Worm (Caenorhabditis elegans) whole organism, L4/young adult: ENCODE data around the gene F41F3.8.

Source experiments
- dao-5 ChIP-seq: sonication (generic microtip); optimal IDR thresholded peaks from 2 replicates; lab custom pipeline; 2016; ENCODE audit warnings: missing genotype, missing genetic modification characterization, moderate library complexity, missing compliant biosample characterization
- him-1 ChIP-seq: sonication (generic microtip); optimal IDR thresholded peaks from 2 replicates; lab custom pipeline; 2016; ENCODE audit warnings: missing genotype, missing genetic modification reagents, missing genetic modification characterization, missing compliant biosample characterization

DNA sequence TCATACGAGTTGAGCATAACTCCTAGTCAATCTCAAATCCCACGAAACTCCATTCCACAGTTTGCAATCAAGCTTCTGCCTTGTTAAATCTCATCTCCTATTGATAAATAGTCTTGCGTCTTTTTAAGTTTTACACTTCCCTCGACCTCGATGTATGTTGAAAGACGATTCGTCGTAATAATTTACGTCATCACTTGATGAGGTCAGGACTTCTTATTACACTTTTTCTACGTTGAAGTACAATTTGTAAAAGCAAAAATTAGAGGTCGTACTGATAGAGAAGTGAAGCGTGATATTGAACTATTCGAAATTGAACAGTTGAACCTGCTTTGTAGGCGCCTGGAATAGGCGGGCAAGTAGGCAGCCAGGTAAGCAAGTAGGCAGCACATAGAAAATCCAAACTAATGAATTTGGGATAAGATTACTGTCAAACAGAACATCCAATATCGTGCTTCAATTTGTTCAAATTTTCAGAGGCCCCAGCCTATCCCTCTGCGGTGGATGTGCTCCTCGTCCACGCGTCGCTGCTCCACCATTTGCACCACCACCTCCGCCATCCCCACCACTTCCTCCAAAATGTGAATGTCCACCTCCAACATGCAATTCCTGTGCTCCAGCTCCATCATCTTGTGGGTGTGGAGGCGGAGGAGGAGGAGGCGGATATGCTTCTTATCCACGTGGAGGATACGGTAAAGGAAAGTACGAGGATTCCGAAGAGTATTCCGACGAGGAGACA is 1.2 kb downstream of the F41F3.8 start:
- TF ChIP-seq dao-5 (tag; lab: Kevin White, UChicago), result no peak
- TF ChIP-seq him-1 (tag; lab: Kevin White, UChicago), result no peak
